Worm (Caenorhabditis elegans): ENCODE measurements around the gene hda-10.

ce11 chrII:13882405-13882804 lies at the start of gene hda-10:
- TF ChIP-seq F49E8.2 (tag; optimal IDR thresholded peaks at IDR 0.05; ENCODE audit: insufficient read depth) (no peak), lin-26 (GFP tag; IDR thresholded peaks at IDR 0.05) (no peak), mxl-1 (tag; optimal IDR thresholded peaks at IDR 0.05) (no peak), K12H6.12 (tag; optimal IDR thresholded peaks at IDR 0.05) (no peak), bed-2 (GFP tag; IDR thresholded peaks at IDR 0.05) (no peak), dpl-1 (GFP tag; optimal IDR thresholded peaks at IDR 0.05) (no peak)
